Worm (Caenorhabditis elegans): Measurements from ENCODE around the gene ncx-1.

DNA sequence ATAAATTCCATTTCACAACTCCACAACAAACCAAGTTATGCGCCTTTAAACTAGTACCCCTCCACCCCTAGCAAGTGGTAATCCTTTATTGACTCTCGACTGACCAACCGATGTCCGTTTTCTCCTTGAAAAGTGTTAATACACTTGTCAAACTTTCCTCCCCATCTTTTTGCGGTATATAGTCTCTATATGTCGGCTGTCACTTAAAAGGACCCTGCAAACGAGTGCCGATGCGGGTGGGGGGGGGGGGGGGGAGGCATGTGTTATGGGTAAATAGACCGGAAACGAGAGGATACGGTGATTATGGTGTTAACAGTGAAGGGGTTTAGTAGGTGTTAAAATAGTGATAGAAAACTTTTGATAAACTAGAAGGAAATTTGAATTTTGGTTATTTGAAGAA, 55.4 kb downstream of the ncx-1 start:
- TF ChIP-seq him-1 (tag; optimal IDR thresholded peaks at IDR 0.05) (no peak), W03F9.2 (tag; optimal IDR thresholded peaks at IDR 0.05) (no peak), dao-5 (tag; optimal IDR thresholded peaks at IDR 0.05) (no peak)

Measured in whole organism, L4/young adult.